Worm (Caenorhabditis elegans) whole organism, young adult: ENCODE data around the gene ndg-4.

Experiments used
- B0019.2 ChIP-seq: fragments of 200-800 bp; sonication (Bioruptor generic); conservative IDR thresholded peaks from 2 replicates; pipeline ENCODE4 v1.3.6; 2022; ENCODE audit warnings: missing genetic modification reagents, missing genetic modification characterization, missing compliant biosample characterization
- C17E4.6 ChIP-seq: fragments of 200-800 bp; sonication (Bioruptor generic); IDR thresholded peaks from 2 replicates; pipeline ENCODE4 v1.3.6; 2022; ENCODE audit warnings: missing genetic modification reagents, missing genetic modification characterization, missing compliant biosample characterization
- F10E7.11 ChIP-seq: sonication (generic microtip); optimal IDR thresholded peaks from 2 replicates; lab custom pipeline; 2017; ENCODE audit warnings: mild to moderate bottlenecking, missing genetic modification characterization, moderate library complexity, missing compliant biosample characterization
- F37B4.10 ChIP-seq: fragments of 200-800 bp; sonication (Bioruptor generic); IDR thresholded peaks from 2 replicates; pipeline ENCODE4 v1.3.6; 2022; ENCODE audit warnings: missing genetic modification characterization, missing compliant biosample characterization
- F55B11.4 ChIP-seq: sonication (generic microtip); optimal IDR thresholded peaks from 2 replicates; lab custom pipeline; 2016; ENCODE audit warnings: missing compliant biosample characterization, missing genetic modification characterization, borderline replicate concordance; ENCODE audit not compliant: insufficient read depth
- F57C9.4 ChIP-seq: sonication (generic microtip); optimal IDR thresholded peaks from 2 replicates; lab custom pipeline; 2017; ENCODE audit warnings: mild to moderate bottlenecking, missing genetic modification characterization, missing compliant biosample characterization
- Y67H2A.10 ChIP-seq: fragments of 200-800 bp; sonication (Bioruptor generic); conservative IDR thresholded peaks from 2 replicates; pipeline ENCODE4 v1.3.6; 2022; ENCODE audit warnings: missing genetic modification reagents, missing genetic modification characterization, missing compliant biosample characterization
- attf-3 ChIP-seq: fragments of 200-800 bp; sonication (Bioruptor generic); conservative IDR thresholded peaks from 2 replicates; pipeline ENCODE4 v1.3.6; 2022; ENCODE audit warnings: missing genetic modification reagents, missing genetic modification characterization, missing compliant biosample characterization
- bed-1 ChIP-seq: fragments of 200-800 bp; sonication (Bioruptor generic); IDR thresholded peaks from 2 replicates; pipeline ENCODE4 v1.3.6; 2022; ENCODE audit warnings: missing genetic modification reagents, missing genetic modification characterization, missing compliant biosample characterization
- cebp-1 ChIP-seq, 2 experiments: fragments of 200-800 bp in 1 of 2; sonication (Bioruptor generic) in 1 of 2; sonication (generic microtip) in 1 of 2; IDR thresholded peaks in 1 of 2; optimal IDR thresholded peaks in 1 of 2; 2 replicates each; pipeline versions ENCODE4 v1.3.6 to Lab custom; 2017 to 2022; ENCODE audit warnings: missing compliant biosample characterization in 2 of 2, missing genetic modification characterization in 2 of 2, mild to moderate bottlenecking in 1 of 2, missing genetic modification reagents in 1 of 2, moderate library complexity in 1 of 2
- die-1 ChIP-seq: sonication (generic microtip); optimal IDR thresholded peaks from 2 replicates; lab custom pipeline; 2016; ENCODE audit warnings: missing genotype, mild to moderate bottlenecking, missing genetic modification characterization, missing compliant biosample characterization
- dox-1 ChIP-seq: fragments of 200-800 bp; sonication (Bioruptor generic); IDR thresholded peaks from 2 replicates; pipeline ENCODE4 v1.3.6; 2022; ENCODE audit warnings: missing genetic modification reagents, missing genetic modification characterization, missing compliant biosample characterization
- dpff-1 ChIP-seq: sonication (generic microtip); optimal IDR thresholded peaks from 2 replicates; lab custom pipeline; 2017; ENCODE audit warnings: mild to moderate bottlenecking, missing genetic modification characterization, missing compliant biosample characterization
- dpl-1 ChIP-seq: fragments of 150-350 bp; optimal IDR thresholded peaks from 2 replicates; lab custom pipeline; 2014; ENCODE audit warnings: missing biosample characterization, missing genetic modification reagents, missing genetic modification characterization
- egl-18 ChIP-seq: fragments of 200-800 bp; sonication (Bioruptor generic); IDR thresholded peaks from 2 replicates; pipeline ENCODE4 v1.3.6; 2022; ENCODE audit warnings: missing genetic modification reagents, missing genetic modification characterization, missing compliant biosample characterization
- egrh-3 ChIP-seq: fragments of 200-800 bp; sonication (Bioruptor generic); IDR thresholded peaks from 2 replicates; pipeline ENCODE4 v1.3.6; 2022; ENCODE audit warnings: missing genetic modification reagents, missing genetic modification characterization, missing compliant biosample characterization
- hlh-26 ChIP-seq: fragments of 200-800 bp; sonication (Bioruptor generic); conservative IDR thresholded peaks from 2 replicates; pipeline ENCODE4 v1.3.6; 2022; ENCODE audit warnings: missing genetic modification reagents, missing genetic modification characterization, missing compliant biosample characterization
- hmg-1.2 ChIP-seq: fragments of 200-800 bp; sonication (Bioruptor generic); IDR thresholded peaks from 2 replicates; pipeline ENCODE4 v1.3.6; 2022; ENCODE audit warnings: missing genetic modification reagents, missing genetic modification characterization, missing compliant biosample characterization
- hmg-20 ChIP-seq: fragments of 200-800 bp; sonication (Bioruptor generic); IDR thresholded peaks from 2 replicates; pipeline ENCODE4 v1.3.6; 2022; ENCODE audit warnings: missing genetic modification reagents, missing genetic modification characterization, missing compliant biosample characterization
- hrde-1 ChIP-seq: sonication (generic microtip); optimal IDR thresholded peaks from 2 replicates; lab custom pipeline; 2016; ENCODE audit warnings: missing genetic modification characterization, mild to moderate bottlenecking, missing compliant biosample characterization, moderate library complexity, missing genotype, missing genetic modification reagents, borderline replicate concordance
- hsf-1 ChIP-seq: fragments of 200-800 bp; sonication (Bioruptor generic); IDR thresholded peaks from 2 replicates; pipeline ENCODE4 v1.3.6; 2022; ENCODE audit warnings: missing genetic modification reagents, missing genetic modification characterization, missing compliant biosample characterization
- let-526 ChIP-seq: fragments of 200-800 bp; sonication (Bioruptor generic); IDR thresholded peaks from 2 replicates; pipeline ENCODE4 v1.3.6; 2022; ENCODE audit warnings: missing genetic modification reagents, missing genetic modification characterization, missing compliant biosample characterization
- lin-26 ChIP-seq: fragments of 200-800 bp; sonication (Bioruptor generic); IDR thresholded peaks from 2 replicates; pipeline ENCODE4 v1.3.6; 2022; ENCODE audit warnings: missing genetic modification reagents, missing genetic modification characterization, missing compliant biosample characterization
- lin-54 ChIP-seq: fragments of 200-800 bp; sonication (Bioruptor generic); optimal IDR thresholded peaks from 2 replicates; lab custom pipeline; 2018; ENCODE audit warnings: mild to moderate bottlenecking, missing genetic modification characterization, missing compliant biosample characterization
- lir-1 ChIP-seq: fragments of 200-800 bp; sonication (Bioruptor generic); conservative IDR thresholded peaks from 2 replicates; pipeline ENCODE4 v1.3.6; 2022; ENCODE audit warnings: missing genetic modification reagents, missing genetic modification characterization, missing compliant biosample characterization
- lsl-1 ChIP-seq: fragments of 200-800 bp; sonication (Bioruptor generic); optimal IDR thresholded peaks from 2 replicates; lab custom pipeline; 2018; ENCODE audit warnings: mild to moderate bottlenecking, missing genetic modification characterization, moderate library complexity, missing compliant biosample characterization
- lsy-27 ChIP-seq: sonication (generic microtip); optimal IDR thresholded peaks from 2 replicates; lab custom pipeline; 2017; ENCODE audit warnings: missing genetic modification characterization, mild to moderate bottlenecking, missing compliant biosample characterization, antibody characterized with exemption, missing genotype, borderline replicate concordance; ENCODE audit not compliant: insufficient read depth
- madf-10 ChIP-seq: sonication (generic microtip); optimal IDR thresholded peaks from 2 replicates; lab custom pipeline; 2016; ENCODE audit warnings: mild to moderate bottlenecking, missing genetic modification characterization, missing compliant biosample characterization
- madf-6 ChIP-seq: fragments of 200-800 bp; sonication (Bioruptor generic); IDR thresholded peaks from 2 replicates; pipeline ENCODE4 v1.3.6; 2022; ENCODE audit warnings: missing genetic modification reagents, missing genetic modification characterization, missing compliant biosample characterization
- madf-8 ChIP-seq: fragments of 200-800 bp; sonication (Bioruptor generic); conservative IDR thresholded peaks from 2 replicates; pipeline ENCODE4 v1.3.6; 2022; ENCODE audit warnings: missing genetic modification reagents, missing genetic modification characterization, missing compliant biosample characterization
- nfya-1 ChIP-seq: sonication (generic microtip); optimal IDR thresholded peaks from 2 replicates; lab custom pipeline; 2017; ENCODE audit warnings: antibody characterized with exemption, missing compliant biosample characterization, missing genetic modification characterization, borderline replicate concordance; ENCODE audit not compliant: insufficient read depth
- nhr-179 ChIP-seq: sonication (generic microtip); optimal IDR thresholded peaks from 2 replicates; lab custom pipeline; 2016; ENCODE audit warnings: mild to moderate bottlenecking, missing genetic modification characterization, missing compliant biosample characterization
- rcor-1 ChIP-seq: fragments of 200-800 bp; sonication (Bioruptor generic); IDR thresholded peaks from 2 replicates; pipeline ENCODE4 v1.3.6; 2022; ENCODE audit warnings: missing genetic modification reagents, missing genetic modification characterization, missing compliant biosample characterization
- rec-8 ChIP-seq, 2 experiments: sonication (generic microtip); optimal IDR thresholded peaks; 2 replicates each; lab custom pipeline; 2016; ENCODE audit warnings: mild to moderate bottlenecking in 2 of 2, missing genetic modification characterization in 2 of 2, missing genetic modification reagents in 2 of 2, missing genotype in 2 of 2, missing biosample characterization in 1 of 2, missing compliant biosample characterization in 1 of 2, moderate library complexity in 1 of 2
- repo-1 ChIP-seq: sonication (generic microtip); optimal IDR thresholded peaks from 2 replicates; lab custom pipeline; 2017; ENCODE audit warnings: mild to moderate bottlenecking, missing genetic modification characterization, missing compliant biosample characterization
- snpc-1.1 ChIP-seq: sonication (generic microtip); optimal IDR thresholded peaks from 2 replicates; lab custom pipeline; 2017; ENCODE audit warnings: missing genetic modification characterization, mild to moderate bottlenecking, missing compliant biosample characterization, antibody characterized with exemption, moderate library complexity, missing genotype, missing genetic modification reagents; ENCODE audit not compliant: insufficient read depth
- snpc-1.3 ChIP-seq: sonication (generic microtip); optimal IDR thresholded peaks from 2 replicates; lab custom pipeline; 2017; ENCODE audit warnings: missing genetic modification characterization, mild to moderate bottlenecking, missing compliant biosample characterization, antibody characterized with exemption, moderate library complexity, missing genotype, missing genetic modification reagents; ENCODE audit not compliant: insufficient read depth
- snpc-3.4 ChIP-seq: sonication (generic microtip); optimal IDR thresholded peaks from 2 replicates; lab custom pipeline; 2017; ENCODE audit warnings: missing genetic modification characterization, mild to moderate bottlenecking, missing compliant biosample characterization, antibody characterized with exemption, moderate library complexity, missing genotype, missing genetic modification reagents
- snpc-4 ChIP-seq, 5 experiments: fragments of 150-350 bp in 1 of 5; sonication (generic microtip) in 4 of 5; optimal IDR thresholded peaks; 2 replicates each; lab custom pipeline; 2014 to 2018; ENCODE audit warnings: missing genetic modification characterization in 5 of 5, missing biosample characterization in 3 of 5, antibody characterized with exemption in 2 of 5, mild to moderate bottlenecking in 2 of 5, missing compliant biosample characterization in 2 of 5, missing genotype in 2 of 5, moderate library complexity in 2 of 5, missing genetic modification reagents in 1 of 5
- somi-1 ChIP-seq: fragments of 200-800 bp; sonication (Bioruptor generic); optimal IDR thresholded peaks from 2 replicates; lab custom pipeline; 2018; ENCODE audit warnings: mild to moderate bottlenecking, missing genetic modification characterization, missing compliant biosample characterization
- sptf-2 ChIP-seq: fragments of 200-800 bp; sonication (Bioruptor generic); optimal IDR thresholded peaks from 2 replicates; lab custom pipeline; 2018; ENCODE audit warnings: mild to moderate bottlenecking, missing genetic modification characterization, missing compliant biosample characterization
- tbp1 ChIP-seq: fragments of 200-800 bp; sonication (Bioruptor generic); optimal IDR thresholded peaks from 2 replicates; lab custom pipeline; 2018; ENCODE audit warnings: mild to moderate bottlenecking, missing genetic modification characterization, missing compliant biosample characterization
- ztf-25 ChIP-seq: fragments of 200-800 bp; sonication (Bioruptor generic); IDR thresholded peaks from 2 replicates; pipeline ENCODE4 v1.3.6; 2022; ENCODE audit warnings: missing genetic modification reagents, missing genetic modification characterization, missing compliant biosample characterization
- ztf-28 ChIP-seq: fragments of 200-800 bp; sonication (Bioruptor generic); IDR thresholded peaks from 2 replicates; pipeline ENCODE4 v1.3.6; 2022; ENCODE audit warnings: missing genetic modification reagents, missing genetic modification characterization, missing compliant biosample characterization

Gene ndg-4

ce11 chrIII:4470793-4471192 lies 3.6 kb upstream of the ndg-4 start (continued):
- TF ChIP-seq madf-8 (no peak; the same call in 1 of the 2 replicates), snpc-1.1 (tag; lab: Kevin White, UChicago) (no peak), tbp1 (peak; percentile 97), F10E7.11 (peak; percentile 73), ztf-28 (0 out of 2 replicates have a peak, but pooled peaks have one; percentile 53), lsl-1 (peak; percentile 64), F55B11.4 (tag; lab: Kevin White, UChicago) (no peak), let-526 (GFP tag; lab: Robert Waterston, UW) (peak; percentile 67; the same call in 1 of the 2 replicates), nfya-1 (tag; lab: Kevin White, UChicago) (no peak), snpc-3.4 (tag; lab: Kevin White, UChicago) (no peak), C17E4.6 (GFP tag; lab: Robert Waterston, UW) (0 out of 2 replicates have a peak, but pooled peaks have one; percentile 36), bed-1 (GFP tag; lab: Robert Waterston, UW) (peak; percentile 24; the same call in 1 of the 2 replicates), egrh-3 (no peak; the same call in 1 of the 2 replicates), hlh-26 (GFP tag; lab: Robert Waterston, UW) (no peak), madf-10 (peak; percentile 72), dpl-1 (GFP tag; lab: Kevin White, UChicago) (no peak), hrde-1 (tag; lab: Kevin White, UChicago) (peak; percentile 64), lsy-27 (tag; lab: Kevin White, UChicago) (no peak), repo-1 (tag; lab: Kevin White, UChicago) (peak; percentile 81), sptf-2 (GFP tag; lab: Kevin White, UChicago) (no peak), B0019.2 (GFP tag; lab: Robert Waterston, UW) (peak; percentile 53; the same call in 1 of the 2 replicates), nhr-179 (tag; lab: Kevin White, UChicago) (no peak), madf-6 (GFP tag; lab: Robert Waterston, UW) (peak; percentile 77), hmg-20 (GFP tag; lab: Robert Waterston, UW) (peak; percentile 54; the same call in 1 of the 2 replicates), snpc-1.3 (tag; lab: Kevin White, UChicago) (peak; percentile 40), die-1 (tag; lab: Kevin White, UChicago) (peak; percentile 80), rec-8 (tag; optimal IDR thresholded peaks at IDR 0.05; lab: Kevin White, UChicago) (peak; percentile 60 to 83), lir-1 (GFP tag; lab: Robert Waterston, UW) (peak; percentile 61; the same call in 1 of the 2 replicates), snpc-4 (GFP tag; optimal IDR thresholded peaks at IDR 0.05; lab: Kevin White, UChicago) (no peak), snpc-4 (tag; optimal IDR thresholded peaks at IDR 0.05; lab: Kevin White, UChicago) (peak in 3 of 4 experiments; percentile 67 to 77 (median 75)), cebp-1 (GFP tag; IDR thresholded peaks at IDR 0.05; lab: Robert Waterston, UW) (no peak), cebp-1 (tag; optimal IDR thresholded peaks at IDR 0.05; lab: Kevin White, UChicago) (peak; percentile 72), Y67H2A.10 (GFP tag; lab: Robert Waterston, UW) (peak; percentile 72), F57C9.4 (tag; lab: Kevin White, UChicago) (peak; percentile 72), ztf-25 (GFP tag; lab: Robert Waterston, UW) (peak; percentile 67; the same call in 1 of the 2 replicates), F37B4.10 (GFP tag; lab: Robert Waterston, UW) (no peak), hsf-1 (GFP tag; lab: Robert Waterston, UW) (peak; percentile 46; the same call in 1 of the 2 replicates), hmg-1.2 (peak; percentile 75), lin-26 (GFP tag; lab: Robert Waterston, UW) (peak; percentile 88), rcor-1 (peak; percentile 81), dox-1 (GFP tag; lab: Robert Waterston, UW) (peak; percentile 83), lin-54 (GFP tag; lab: Kevin White, UChicago) (peak; percentile 53), dpff-1 (tag; lab: Kevin White, UChicago) (peak; percentile 81), attf-3 (GFP tag; lab: Robert Waterston, UW) (no peak; the same call in 1 of the 2 replicates), somi-1 (GFP tag; lab: Kevin White, UChicago) (peak; percentile 58), egl-18 (GFP tag; lab: Robert Waterston, UW) (0 out of 2 replicates have a peak, but pooled peaks have one; percentile 24)
